Worm (Caenorhabditis elegans) whole organism, L4 larva: ENCODE measurements around the gene spk-1.
A peak's percentile ranks its signal among the peaks of the same experiment; 100 is the strongest.

Experiments used
- T20F7.1 ChIP-seq: fragments of 200-800 bp; sonication (Bioruptor generic); optimal IDR thresholded peaks from 2 replicates; lab custom pipeline; 2018; ENCODE audit warnings: mild to moderate bottlenecking, missing genetic modification characterization, missing compliant biosample characterization
- Y48G9A.11 ChIP-seq: fragments of 200-800 bp; sonication (Bioruptor generic); IDR thresholded peaks from 2 replicates; pipeline ENCODE4 v1.3.6; 2022; ENCODE audit warnings: missing genetic modification reagents, missing genetic modification characterization, missing compliant biosample characterization
- Y5F2A.4 ChIP-seq: fragments of 200-800 bp; sonication (Bioruptor generic); optimal IDR thresholded peaks from 2 replicates; lab custom pipeline; 2018; ENCODE audit warnings: mild to moderate bottlenecking, missing genetic modification characterization, missing compliant biosample characterization
- ZK337.2 ChIP-seq: fragments of 200-800 bp; sonication (Bioruptor generic); IDR thresholded peaks from 2 replicates; pipeline ENCODE4 v1.3.6; 2022; ENCODE audit warnings: missing genetic modification reagents, missing genetic modification characterization, missing compliant biosample characterization
- ZK546.5 ChIP-seq, 2 experiments: sonication (generic microtip); optimal IDR thresholded peaks; 2 replicates each; lab custom pipeline; 2017; ENCODE audit warnings: missing biosample characterization in 2 of 2, missing genetic modification characterization in 2 of 2
- aha-1 ChIP-seq: fragments of 150-350 bp; peaks from one replicate; lab custom pipeline; 2014; ENCODE audit warnings: missing biosample characterization, missing genetic modification characterization
- aly-2 ChIP-seq: sonication (generic microtip); optimal IDR thresholded peaks from 2 replicates; lab custom pipeline; 2018; ENCODE audit warnings: missing biosample characterization, missing genetic modification characterization
- ama-1 ChIP-seq: fragments of 150-350 bp; optimal IDR thresholded peaks from 2 replicates; lab custom pipeline; 2014; ENCODE audit warnings: inconsistent platforms, mixed read lengths
- ceh-28 ChIP-seq: fragments of 150-350 bp; optimal IDR thresholded peaks from 2 replicates; lab custom pipeline; 2014; ENCODE audit warnings: missing biosample characterization, missing genetic modification reagents, missing genetic modification characterization
- ceh-44 ChIP-seq: fragments of 200-800 bp; sonication (Bioruptor generic); IDR thresholded peaks from 2 replicates; pipeline ENCODE4 v1.3.6; 2022; ENCODE audit warnings: missing genetic modification reagents, missing genetic modification characterization, missing compliant biosample characterization
- ceh-62 ChIP-seq: sonication (generic microtip); optimal IDR thresholded peaks from 2 replicates; lab custom pipeline; 2017; ENCODE audit warnings: missing biosample characterization, missing genetic modification characterization
- daf-16 ChIP-seq, 3 experiments: sonication (generic microtip); optimal IDR thresholded peaks; 2 replicates each; lab custom pipeline; 2016 to 2017; ENCODE audit warnings: missing genetic modification characterization in 3 of 3, missing genetic modification reagents in 3 of 3, mild to moderate bottlenecking in 2 of 3, missing compliant biosample characterization in 2 of 3, missing biosample characterization in 1 of 3, moderate library complexity in 1 of 3
- daf-19 ChIP-seq: fragments of 200-800 bp; sonication (Bioruptor generic); conservative IDR thresholded peaks from 2 replicates; pipeline ENCODE4 v1.3.6; 2022; ENCODE audit warnings: missing genetic modification characterization, missing compliant biosample characterization
- dmd-9 ChIP-seq: fragments of 200-800 bp; sonication (Bioruptor generic); IDR thresholded peaks from 2 replicates; pipeline ENCODE4 v1.3.6; 2022; ENCODE audit warnings: missing genetic modification reagents, missing genetic modification characterization, missing compliant biosample characterization
- dpl-1 ChIP-seq: fragments of 150-350 bp; optimal IDR thresholded peaks from 2 replicates; lab custom pipeline; 2014; ENCODE audit warnings: missing biosample characterization, missing genetic modification reagents, missing genetic modification characterization
- duxl-1 ChIP-seq: sonication (generic microtip); optimal IDR thresholded peaks from 2 replicates; lab custom pipeline; 2016; ENCODE audit warnings: mild to moderate bottlenecking, missing genetic modification characterization, moderate library complexity, missing compliant biosample characterization; ENCODE audit not compliant: poor library complexity
- dve-1 ChIP-seq: sonication (generic microtip); optimal IDR thresholded peaks from 2 replicates; lab custom pipeline; 2017; ENCODE audit warnings: antibody characterized with exemption, mild to moderate bottlenecking, missing genetic modification characterization, missing compliant biosample characterization; ENCODE audit not compliant: insufficient read depth
- egl-27 ChIP-seq: sonication (generic microtip); optimal IDR thresholded peaks from 3 replicates; lab custom pipeline; 2017; ENCODE audit warnings: missing biosample characterization, missing genetic modification reagents, missing genetic modification characterization
- fkh-10 ChIP-seq: fragments of 150-350 bp; optimal IDR thresholded peaks from 2 replicates; lab custom pipeline; 2014; ENCODE audit warnings: missing biosample characterization, missing genetic modification reagents, missing genetic modification characterization
- fos-1 ChIP-seq: fragments of 150-350 bp; optimal IDR thresholded peaks from 2 replicates; lab custom pipeline; 2014; ENCODE audit warnings: missing biosample characterization, missing genetic modification characterization
- hif-1 ChIP-seq, 2 experiments: sonication (generic microtip); optimal IDR thresholded peaks; 2 replicates each; lab custom pipeline; 2016 to 2017; ENCODE audit warnings: missing compliant biosample characterization in 2 of 2, missing genetic modification characterization in 2 of 2, missing genetic modification reagents in 2 of 2, missing genotype in 2 of 2, mild to moderate bottlenecking in 1 of 2
- hlh-11 ChIP-seq: fragments of 200-800 bp; sonication (Bioruptor generic); optimal IDR thresholded peaks from 2 replicates; lab custom pipeline; 2018; ENCODE audit warnings: mild to moderate bottlenecking, missing genetic modification characterization, missing compliant biosample characterization
- hlh-30 ChIP-seq: sonication (generic microtip); optimal IDR thresholded peaks from 2 replicates; lab custom pipeline; 2017; ENCODE audit warnings: antibody characterized with exemption, mild to moderate bottlenecking, missing genetic modification characterization, missing compliant biosample characterization; ENCODE audit not compliant: insufficient read depth
- hmg-1.1 ChIP-seq: fragments of 200-800 bp; sonication (Bioruptor generic); IDR thresholded peaks from 2 replicates; pipeline ENCODE4 v1.3.6; 2022; ENCODE audit warnings: missing genetic modification reagents, missing genetic modification characterization, missing compliant biosample characterization
- lim-7 ChIP-seq: fragments of 200-800 bp; sonication (Bioruptor generic); IDR thresholded peaks from 2 replicates; pipeline ENCODE4 v1.3.6; 2022; ENCODE audit warnings: missing genetic modification characterization, missing compliant biosample characterization
- lin-1 ChIP-seq: fragments of 200-800 bp; sonication (Bioruptor generic); IDR thresholded peaks from 2 replicates; pipeline ENCODE4 v1.3.6; 2022; ENCODE audit warnings: missing genetic modification reagents, missing genetic modification characterization, missing compliant biosample characterization
- lin-29 ChIP-seq: fragments of 200-800 bp; sonication (Bioruptor generic); IDR thresholded peaks from 2 replicates; pipeline ENCODE4 v1.3.6; 2022; ENCODE audit warnings: missing genetic modification reagents, missing genetic modification characterization, missing compliant biosample characterization
- lin-38 ChIP-seq: fragments of 200-800 bp; sonication (Bioruptor generic); IDR thresholded peaks from 2 replicates; pipeline ENCODE4 v1.3.6; 2022; ENCODE audit warnings: missing genetic modification reagents, missing genetic modification characterization, missing compliant biosample characterization
- lsy-2 ChIP-seq, 2 experiments: fragments of 150-350 bp in 1 of 2; sonication (generic microtip) in 1 of 2; optimal IDR thresholded peaks; 2 replicates each; lab custom pipeline; 2014 to 2017; ENCODE audit warnings: missing biosample characterization in 2 of 2, missing genetic modification characterization in 2 of 2
- mdl-1 ChIP-seq, 2 experiments: fragments of 150-350 bp in 1 of 2; sonication (generic microtip) in 1 of 2; optimal IDR thresholded peaks; 2 replicates each; lab custom pipeline; 2014 to 2017; ENCODE audit warnings: missing biosample characterization in 2 of 2, missing genetic modification characterization in 2 of 2
- mep-1 ChIP-seq: fragments of 150-350 bp; sonication (generic microtip); optimal IDR thresholded peaks from 3 replicates; lab custom pipeline; 2014; ENCODE audit warnings: missing biosample characterization, missing genetic modification characterization
- mes-2 ChIP-seq: sonication (generic microtip); optimal IDR thresholded peaks from 2 replicates; lab custom pipeline; 2016; ENCODE audit warnings: missing genotype, mild to moderate bottlenecking, missing genetic modification characterization, missing compliant biosample characterization; ENCODE audit not compliant: poor library complexity, severe bottlenecking
- nhr-10 ChIP-seq: fragments of 150-350 bp; optimal IDR thresholded peaks from 2 replicates; lab custom pipeline; 2014; ENCODE audit warnings: missing biosample characterization, missing genetic modification characterization
- nhr-237 ChIP-seq: sonication (generic microtip); optimal IDR thresholded peaks from 2 replicates; lab custom pipeline; 2017; ENCODE audit warnings: missing biosample characterization, missing genetic modification characterization
- nhr-28 ChIP-seq: fragments of 150-350 bp; optimal IDR thresholded peaks from 2 replicates; lab custom pipeline; 2014; ENCODE audit warnings: missing biosample characterization, missing genetic modification characterization
- nhr-6 ChIP-seq: fragments of 150-350 bp; optimal IDR thresholded peaks from 2 replicates; lab custom pipeline; 2014; ENCODE audit warnings: missing biosample characterization, missing genetic modification characterization
- nhr-76 ChIP-seq: fragments of 150-350 bp; optimal IDR thresholded peaks from 2 replicates; lab custom pipeline; 2014; ENCODE audit warnings: missing biosample characterization, missing genetic modification characterization
- nhr-77 ChIP-seq: fragments of 150-350 bp; optimal IDR thresholded peaks from 2 replicates; lab custom pipeline; 2014; ENCODE audit warnings: missing biosample characterization, missing genetic modification characterization
- pha-4 ChIP-seq, 2 experiments: fragments of 150-350 bp in 1 of 2; fragments of 200-800 bp in 1 of 2; sonication (Bioruptor generic) in 1 of 2; IDR thresholded peaks in 1 of 2; optimal IDR thresholded peaks in 1 of 2; 2 replicates each; pipeline versions ENCODE4 v1.3.6 to Lab custom; 2014 to 2022; ENCODE audit warnings: missing genetic modification characterization in 2 of 2, missing genetic modification reagents in 2 of 2, missing biosample characterization in 1 of 2, missing compliant biosample characterization in 1 of 2
- pqm-1 ChIP-seq: sonication (generic microtip); optimal IDR thresholded peaks from 2 replicates; lab custom pipeline; 2017; ENCODE audit warnings: missing biosample characterization, missing genetic modification characterization
- saeg-2 ChIP-seq: fragments of 200-800 bp; sonication (Bioruptor generic); IDR thresholded peaks from 2 replicates; pipeline ENCODE4 v1.3.6; 2022; ENCODE audit warnings: missing genetic modification reagents, missing genetic modification characterization, missing compliant biosample characterization
- spr-3 ChIP-seq: fragments of 200-800 bp; sonication (Bioruptor generic); optimal IDR thresholded peaks from 2 replicates; lab custom pipeline; 2018; ENCODE audit warnings: mild to moderate bottlenecking, missing genetic modification characterization, missing compliant biosample characterization
- unc-62 ChIP-seq, 3 experiments: fragments of 150-350 bp in 1 of 3; sonication (generic microtip); optimal IDR thresholded peaks in 2 of 3; peaks in 1 of 3; 1 replicate in 1 of 3; 2 replicates in 2 of 3; lab custom pipeline; 2014 to 2017; ENCODE audit warnings: missing biosample characterization in 3 of 3, missing genetic modification characterization in 3 of 3, missing genetic modification reagents in 3 of 3, missing genotype in 1 of 3
- vab-7 ChIP-seq: fragments of 200-800 bp; sonication (Bioruptor generic); IDR thresholded peaks from 2 replicates; pipeline ENCODE4 v1.3.6; 2022; ENCODE audit warnings: missing genetic modification reagents, missing genetic modification characterization, missing compliant biosample characterization
- zip-11 ChIP-seq: fragments of 200-800 bp; sonication (Bioruptor generic); IDR thresholded peaks from 2 replicates; pipeline ENCODE4 v1.3.6; 2022; ENCODE audit warnings: missing genetic modification characterization, missing compliant biosample characterization
- zip-2 ChIP-seq: fragments of 150-350 bp; optimal IDR thresholded peaks from 2 replicates; lab custom pipeline; 2014; ENCODE audit warnings: missing biosample characterization, missing genetic modification characterization
- ztf-11 ChIP-seq: fragments of 150-350 bp; optimal IDR thresholded peaks from 2 replicates; lab custom pipeline; 2014; ENCODE audit warnings: missing biosample characterization, missing genetic modification characterization
- ztf-7 ChIP-seq: fragments of 150-350 bp; optimal IDR thresholded peaks from 2 replicates; lab custom pipeline; 2014; ENCODE audit warnings: missing biosample characterization, missing genetic modification characterization

spk-1 gene

DNA sequence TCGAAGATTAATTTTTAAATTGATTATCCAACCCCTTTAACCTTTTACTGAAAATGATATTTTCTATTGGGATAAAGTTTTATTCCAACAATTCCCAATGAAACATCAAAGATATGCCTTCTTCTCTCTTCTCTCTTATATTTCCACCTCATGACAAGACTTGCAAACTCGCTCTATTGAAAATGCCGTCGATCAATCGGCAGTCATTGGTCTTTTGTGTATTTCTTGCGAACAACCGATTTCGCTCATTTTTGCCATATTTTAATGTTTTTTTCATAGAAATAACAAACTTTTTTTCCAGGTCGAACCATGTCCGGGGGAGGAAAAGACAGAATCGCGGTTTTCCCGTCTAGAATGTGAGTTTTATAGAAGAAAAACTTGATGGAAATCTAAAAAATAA, 51.4 kb downstream of the spk-1 start, which contains the start of gene vha-14:
Gene vha-14 (plus strand): TSS at position 302 of the 400 bp plus-strand sequence.
- TF ChIP-seq nhr-237 (tag; lab: Kevin White, UChicago) (no peak), dpl-1 (GFP tag; lab: Kevin White, UChicago) (peak; percentile 35), ceh-62 (no peak), hlh-11 (tag; lab: Kevin White, UChicago) (peak; percentile 22), zip-2 (tag; lab: Kevin White, UChicago) (no peak), ama-1 (lab: Kevin White, UChicago) (peak; percentile 43), pha-4 (GFP tag; IDR thresholded peaks at IDR 0.05; lab: Robert Waterston, UW) (no peak), pha-4 (tag; optimal IDR thresholded peaks at IDR 0.05; lab: Kevin White, UChicago) (no peak), nhr-77 (tag; lab: Kevin White, UChicago) (peak; percentile 79), daf-16 (GFP tag; optimal IDR thresholded peaks at IDR 0.05; lab: Kevin White, UChicago) (no peak), daf-16 (tag; optimal IDR thresholded peaks at IDR 0.05; lab: Kevin White, UChicago) (peak; percentile 33), lin-1 (GFP tag; lab: Robert Waterston, UW) (no peak), zip-11 (GFP tag; lab: Robert Waterston, UW) (no peak), vab-7 (GFP tag; lab: Robert Waterston, UW) (no peak), lim-7 (no peak), saeg-2 (GFP tag; lab: Robert Waterston, UW) (no peak), lin-29 (GFP tag; lab: Robert Waterston, UW) (no peak), lin-38 (GFP tag; lab: Robert Waterston, UW) (peak; percentile 75), nhr-28 (tag; lab: Kevin White, UChicago) (peak; percentile 65), hlh-30 (tag; lab: Kevin White, UChicago) (peak; percentile 92), ceh-28 (tag; lab: Kevin White, UChicago) (no peak), nhr-6 (tag; lab: Kevin White, UChicago) (peak; percentile 97), duxl-1 (tag; lab: Kevin White, UChicago) (no peak), pqm-1 (tag; lab: Kevin White, UChicago) (peak; percentile 77), mep-1 (tag; lab: Kevin White, UChicago) (peak; percentile 77), unc-62 (GFP tag; optimal IDR thresholded peaks at IDR 0.05 in 1 of 2; lab: Kevin White, UChicago) (peak in 1 of 2 experiments; percentile 69), unc-62 (tag; optimal IDR thresholded peaks at IDR 0.05; lab: Kevin White, UChicago) (no peak), mes-2 (tag; lab: Kevin White, UChicago) (peak; percentile 21), hif-1 (tag; optimal IDR thresholded peaks at IDR 0.05; lab: Kevin White, UChicago) (no peak), nhr-10 (no peak), aha-1 (peak; percentile 67), egl-27 (tag; lab: Kevin White, UChicago) (no peak), ZK546.5 (tag; optimal IDR thresholded peaks at IDR 0.05; lab: Kevin White, UChicago) (no peak), dve-1 (tag; lab: Kevin White, UChicago) (peak; percentile 27), T20F7.1 (GFP tag; lab: Kevin White, UChicago) (peak; percentile 46), Y5F2A.4 (GFP tag; lab: Kevin White, UChicago) (no peak), ztf-7 (tag; lab: Kevin White, UChicago) (no peak), lsy-2 (tag; optimal IDR thresholded peaks at IDR 0.05; lab: Kevin White, UChicago) (peak in 1 of 2 experiments; percentile 71)

DNA sequence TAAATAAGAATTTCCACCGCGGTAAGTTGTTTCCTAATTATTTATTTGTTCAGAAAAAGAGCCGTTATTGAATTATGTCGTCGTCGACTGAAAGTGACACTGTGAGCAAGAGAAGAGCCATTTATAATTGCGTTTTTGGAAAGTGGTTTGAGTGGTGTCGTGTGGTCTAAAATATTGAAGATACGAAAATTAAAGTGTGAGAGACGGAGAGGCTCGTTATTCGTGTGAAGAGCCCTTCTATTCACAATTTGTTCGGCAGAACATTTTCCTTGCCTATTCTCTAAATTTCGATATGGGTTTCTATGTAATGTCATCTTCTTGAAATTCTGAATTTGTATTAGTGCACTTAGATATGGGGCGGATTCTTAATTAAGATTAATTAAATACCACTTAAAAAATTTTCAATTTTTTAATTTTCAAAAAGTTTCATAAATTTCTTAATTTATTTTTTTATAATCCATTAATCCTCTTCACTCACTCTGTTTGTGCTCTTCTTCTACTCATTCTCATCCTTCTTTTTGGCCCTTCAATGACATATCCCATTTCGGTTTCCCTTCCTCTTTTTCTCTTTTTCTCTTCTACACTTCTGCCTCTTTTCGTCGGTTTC, 53.5 kb downstream of the spk-1 start:
- no peak for TF ChIP-seq ztf-11 (tag; lab: Kevin White, UChicago)
- TF ChIP-seq fos-1 (tag; lab: Kevin White, UChicago): no peak
- 0 out of 2 replicates have a peak, but pooled peaks have one; percentile 10 for TF ChIP-seq dmd-9 (GFP tag; lab: Robert Waterston, UW)
- no peak for TF ChIP-seq nhr-76 (tag; lab: Kevin White, UChicago)
- no peak for TF ChIP-seq mdl-1 (tag; optimal IDR thresholded peaks at IDR 0.05; lab: Kevin White, UChicago)
- no peak for TF ChIP-seq ZK337.2 (GFP tag; lab: Robert Waterston, UW)
- no peak for TF ChIP-seq spr-3
- TF ChIP-seq lsy-2 (tag; optimal IDR thresholded peaks at IDR 0.05; lab: Kevin White, UChicago): peak in 1 of 2 experiments; percentile 23
- no peak for TF ChIP-seq ceh-44 (GFP tag; lab: Robert Waterston, UW)
- 0 out of 2 replicates have a peak, but pooled peaks have one; percentile 11 for TF ChIP-seq hmg-1.1 (GFP tag; lab: Robert Waterston, UW)
- peak; percentile 55 for TF ChIP-seq T20F7.1 (GFP tag; lab: Kevin White, UChicago)
- no peak for TF ChIP-seq aly-2 (tag; lab: Kevin White, UChicago)
- no peak for TF ChIP-seq daf-19
- TF ChIP-seq lim-7: peak; percentile 61
- TF ChIP-seq Y48G9A.11 (GFP tag; lab: Robert Waterston, UW): 0 out of 2 replicates have a peak, but pooled peaks have one; percentile 24
- TF ChIP-seq saeg-2 (GFP tag; lab: Robert Waterston, UW): peak; percentile 74
- no peak for TF ChIP-seq fkh-10 (GFP tag; lab: Kevin White, UChicago)
- no peak for TF ChIP-seq hlh-11 (tag; lab: Kevin White, UChicago)
